Fruit fly (Drosophila melanogaster) whole organism, prepupa: ENCODE measurements around the gene CG43702.

Experiments used
- CG10631 ChIP-seq: fragments of 200-800 bp; sonication (Bioruptor generic); optimal IDR thresholded peaks from 2 replicates; lab custom pipeline; 2016; ENCODE audit warnings: missing biosample characterization, missing genetic modification characterization
- CG10669 ChIP-seq: fragments of 200-800 bp; sonication (Bioruptor generic); optimal IDR thresholded peaks from 3 replicates; lab custom pipeline; 2018; ENCODE audit warnings: missing biosample characterization, mild to moderate bottlenecking, missing genetic modification characterization, moderate library complexity
- CG11762 ChIP-seq: fragments of 200-800 bp; sonication (Bioruptor generic); optimal IDR thresholded peaks from 3 replicates; lab custom pipeline; 2016; ENCODE audit warnings: missing biosample characterization, missing genetic modification characterization; ENCODE audit not compliant: insufficient read depth
- CG11902 ChIP-seq: fragments of 200-800 bp; sonication (Bioruptor generic); optimal IDR thresholded peaks from 3 replicates; lab custom pipeline; 2016; ENCODE audit warnings: missing biosample characterization, missing genetic modification characterization
- CG15336 ChIP-seq: fragments of 200-800 bp; sonication (Bioruptor generic); IDR thresholded peaks from 2 replicates; pipeline ENCODE4 v1.3.6; 2022; ENCODE audit warnings: missing biosample characterization, missing genetic modification characterization
- CG1621 ChIP-seq: fragments of 200-800 bp; sonication (Bioruptor generic); optimal IDR thresholded peaks from 3 replicates; lab custom pipeline; 2018; ENCODE audit warnings: missing biosample characterization, mild to moderate bottlenecking, missing genetic modification characterization
- CG16779 ChIP-seq: fragments of 200-800 bp; sonication (Bioruptor generic); optimal IDR thresholded peaks from 3 replicates; lab custom pipeline; 2017; ENCODE audit warnings: missing biosample characterization, mild to moderate bottlenecking, missing genetic modification characterization
- CG3032 ChIP-seq: fragments of 200-800 bp; optimal IDR thresholded peaks from 2 replicates; lab custom pipeline; 2019; ENCODE audit warnings: missing biosample characterization, mild to moderate bottlenecking, missing genetic modification characterization, moderate library complexity
- CG32006 ChIP-seq: fragments of 200-800 bp; sonication (Bioruptor generic); optimal IDR thresholded peaks from 3 replicates; lab custom pipeline; 2017; ENCODE audit warnings: missing biosample characterization, mild to moderate bottlenecking, missing genetic modification characterization
- CG34406 ChIP-seq: fragments of 200-800 bp; sonication (Bioruptor generic); optimal IDR thresholded peaks from 3 replicates; lab custom pipeline; 2016; ENCODE audit warnings: missing biosample characterization, missing genetic modification characterization
- CG6792 ChIP-seq: fragments of 200-800 bp; sonication (Bioruptor generic); optimal IDR thresholded peaks from 3 replicates; lab custom pipeline; 2016; ENCODE audit warnings: missing biosample characterization, missing genetic modification characterization
- CG6808 ChIP-seq: fragments of 200-800 bp; sonication (Bioruptor generic); optimal IDR thresholded peaks from 3 replicates; lab custom pipeline; 2017; ENCODE audit warnings: missing biosample characterization, missing genetic modification characterization, mild to moderate bottlenecking, moderate library complexity, missing genetic modification reagents
- CG7368 ChIP-seq: fragments of 200-800 bp; sonication (Bioruptor generic); optimal IDR thresholded peaks from 3 replicates; lab custom pipeline; 2016; ENCODE audit warnings: missing biosample characterization, missing genetic modification characterization
- CG8119 ChIP-seq: fragments of 200-800 bp; sonication (Bioruptor generic); IDR thresholded peaks from 3 replicates; pipeline ENCODE4 v1.3.6; 2022; ENCODE audit warnings: missing biosample characterization, missing genetic modification characterization
- CG8319 ChIP-seq: fragments of 200-800 bp; sonication (Bioruptor generic); optimal IDR thresholded peaks from 3 replicates; lab custom pipeline; 2016; ENCODE audit warnings: missing biosample characterization, missing genetic modification characterization
- CG9139 ChIP-seq: fragments of 200-800 bp; sonication (Bioruptor generic); optimal IDR thresholded peaks from 3 replicates; lab custom pipeline; 2017; ENCODE audit warnings: missing biosample characterization, mild to moderate bottlenecking, missing genetic modification characterization
- Eip75B ChIP-seq: fragments of 200-800 bp; sonication (Bioruptor generic); optimal IDR thresholded peaks from 3 replicates; lab custom pipeline; 2016; ENCODE audit warnings: missing biosample characterization, missing genetic modification characterization
- Eip78C ChIP-seq: fragments of 200-800 bp; sonication (Bioruptor generic); peaks from one replicate; lab custom pipeline; 2016; ENCODE audit warnings: missing biosample characterization, missing genetic modification characterization
- Ets21C ChIP-seq: fragments of 200-800 bp; sonication (Bioruptor generic); optimal IDR thresholded peaks from 3 replicates; lab custom pipeline; 2016; ENCODE audit warnings: missing biosample characterization, missing genetic modification characterization
- Ets96B ChIP-seq: fragments of 200-800 bp; optimal IDR thresholded peaks from 2 replicates; lab custom pipeline; 2019; ENCODE audit warnings: missing biosample characterization, mild to moderate bottlenecking, missing genetic modification characterization, moderate library complexity
- Gug ChIP-seq: fragments of 200-800 bp; sonication (Bioruptor generic); IDR thresholded peaks from 2 replicates; pipeline ENCODE4 v1.3.6; 2022; ENCODE audit warnings: missing biosample characterization, missing genetic modification characterization
- Hr38 ChIP-seq: sonication (Bioruptor generic); optimal IDR thresholded peaks from 2 replicates; lab custom pipeline; 2016; ENCODE audit warnings: missing biosample characterization, missing genetic modification characterization
- Hr39 ChIP-seq: fragments of 200-800 bp; sonication (Bioruptor generic); optimal IDR thresholded peaks from 2 replicates; lab custom pipeline; 2016; ENCODE audit warnings: missing biosample characterization, missing genetic modification characterization
- Hr4 ChIP-seq: fragments of 200-800 bp; sonication (Bioruptor generic); optimal IDR thresholded peaks from 3 replicates; lab custom pipeline; 2016; ENCODE audit warnings: missing biosample characterization, missing genetic modification characterization
- Met ChIP-seq: fragments of 200-800 bp; sonication (Bioruptor generic); optimal IDR thresholded peaks from 3 replicates; lab custom pipeline; 2016; ENCODE audit warnings: missing biosample characterization, missing genetic modification characterization
- OdsH ChIP-seq: fragments of 200-800 bp; sonication (Bioruptor generic); optimal IDR thresholded peaks from 3 replicates; lab custom pipeline; 2016; ENCODE audit warnings: missing biosample characterization, missing genetic modification characterization
- Sox102F ChIP-seq: fragments of 200-800 bp; sonication (Bioruptor generic); optimal IDR thresholded peaks from 2 replicates; lab custom pipeline; 2016; ENCODE audit warnings: missing biosample characterization, mild to moderate bottlenecking, missing genetic modification characterization
- Sox14 ChIP-seq: fragments of 200-800 bp; sonication (Bioruptor generic); optimal IDR thresholded peaks from 3 replicates; lab custom pipeline; 2016; ENCODE audit warnings: missing biosample characterization, missing genetic modification characterization
- achi ChIP-seq: fragments of 200-800 bp; sonication (Bioruptor generic); optimal IDR thresholded peaks from 3 replicates; lab custom pipeline; 2016; ENCODE audit warnings: missing biosample characterization, missing genetic modification characterization
- acj6 ChIP-seq: fragments of 200-800 bp; sonication (Bioruptor generic); optimal IDR thresholded peaks from 3 replicates; lab custom pipeline; 2016; ENCODE audit warnings: missing biosample characterization, missing genetic modification characterization
- cyc ChIP-seq: fragments of 200-800 bp; sonication (Bioruptor generic); optimal IDR thresholded peaks from 3 replicates; lab custom pipeline; 2016; ENCODE audit warnings: missing biosample characterization, missing genetic modification characterization
- dsx ChIP-seq: fragments of 200-800 bp; optimal IDR thresholded peaks from 3 replicates; lab custom pipeline; 2019; ENCODE audit warnings: missing biosample characterization, mild to moderate bottlenecking, missing genetic modification characterization, moderate library complexity; ENCODE audit not compliant: poor library complexity, severe bottlenecking
- eg ChIP-seq: fragments of 200-800 bp; sonication (Bioruptor generic); IDR thresholded peaks from 3 replicates; pipeline ENCODE4 v1.3.6; 2022; ENCODE audit warnings: missing biosample characterization, missing genetic modification characterization
- fd85E ChIP-seq: fragments of 200-800 bp; sonication (Bioruptor generic); optimal IDR thresholded peaks from 3 replicates; lab custom pipeline; 2016; ENCODE audit warnings: missing biosample characterization, missing genetic modification characterization
- net ChIP-seq: fragments of 200-800 bp; sonication (Bioruptor generic); optimal IDR thresholded peaks from 3 replicates; lab custom pipeline; 2016; ENCODE audit warnings: missing biosample characterization, missing genetic modification characterization
- pdm3 ChIP-seq: fragments of 200-800 bp; sonication (Bioruptor generic); optimal IDR thresholded peaks from 3 replicates; lab custom pipeline; 2016; ENCODE audit warnings: missing biosample characterization, missing genetic modification characterization
- salr ChIP-seq, 2 experiments: fragments of 200-800 bp; sonication (Bioruptor generic); optimal IDR thresholded peaks; 3 replicates each; lab custom pipeline; 2016 to 2018; ENCODE audit warnings: missing biosample characterization in 2 of 2, missing genetic modification characterization in 2 of 2, mild to moderate bottlenecking in 1 of 2
- spab ChIP-seq: fragments of 200-800 bp; sonication (Bioruptor generic); optimal IDR thresholded peaks from 2 replicates; lab custom pipeline; 2017; ENCODE audit warnings: missing biosample characterization, mild to moderate bottlenecking, missing genetic modification characterization, missing genetic modification reagents
- svp ChIP-seq: fragments of 200-800 bp; sonication (Bioruptor generic); peaks from one replicate; lab custom pipeline; 2016; ENCODE audit warnings: missing biosample characterization, missing genetic modification characterization
- vri ChIP-seq: fragments of 200-800 bp; sonication (Bioruptor generic); optimal IDR thresholded peaks from 3 replicates; lab custom pipeline; 2016; ENCODE audit warnings: missing biosample characterization, mild to moderate bottlenecking, missing genetic modification characterization

Gene CG43702

dm6 chr3L:21267862-21268385 lies 30.6 kb upstream of the CG43702 start, which contains the start of gene CG9391:
Gene CG9391, minus strand, starts transcription at chr3L:21268335.
- no peak for TF ChIP-seq CG8319 (GFP tag; lab: Kevin White, UChicago)
- peak; percentile 57 for TF ChIP-seq svp (GFP tag; lab: Kevin White, UChicago)
- no peak for TF ChIP-seq achi

- no peak for TF ChIP-seq CG15336 (GFP tag; lab: Robert Waterston, UW)
- TF ChIP-seq Ets21C (GFP tag; lab: Kevin White, UChicago) = no peak
- TF ChIP-seq Hr38 (GFP tag; lab: Kevin White, UChicago) = no peak
- TF ChIP-seq eg (GFP tag; lab: Robert Waterston, UW) = no peak
- no peak for TF ChIP-seq dsx
- no peak for TF ChIP-seq acj6 (GFP tag; lab: Kevin White, UChicago)
- no peak for TF ChIP-seq CG9139
- TF ChIP-seq CG1621 (tag; lab: Kevin White, UChicago) = no peak
- TF ChIP-seq CG8119 (GFP tag; lab: Robert Waterston, UW) = no peak
- TF ChIP-seq pdm3 (GFP tag; lab: Kevin White, UChicago) = no peak
- TF ChIP-seq fd85E (GFP tag; lab: Kevin White, UChicago) = no peak
- no peak for TF ChIP-seq Met (GFP tag; lab: Kevin White, UChicago)
- TF ChIP-seq CG10669 (GFP tag; lab: Kevin White, UChicago) = no peak
- TF ChIP-seq spab (GFP tag; lab: Kevin White, UChicago) = no peak
These were observed 28.0 kb upstream of the CG43702 start, which contains the start of gene CG9389 for dm6 chr3L:21270480-21270879. Gene CG9389, minus strand, starts transcription at chr3L:21270580.

- TF ChIP-seq Sox14 (GFP tag; lab: Kevin White, UChicago) = no peak
- TF ChIP-seq svp (GFP tag; lab: Kevin White, UChicago) = peak; percentile 95
These were observed 25.0 kb upstream of the CG43702 start for dm6 chr3L:21273504-21273903.

dm6 chr3L:21275921-21276295 lies 22.6 kb upstream of the CG43702 start:
- TF ChIP-seq CG6808 (GFP tag; lab: Kevin White, UChicago) (no peak), CG6792 (GFP tag; lab: Kevin White, UChicago) (no peak), svp (GFP tag; lab: Kevin White, UChicago) (peak; percentile 69), spab (GFP tag; lab: Kevin White, UChicago) (no peak)

dm6 chr3L:21276296-21277257 lies 21.9 kb upstream of the CG43702 start:
- TF ChIP-seq CG32006 (GFP tag; lab: Kevin White, UChicago) (no peak), Sox14 (GFP tag; lab: Kevin White, UChicago) (peak; percentile 28), Hr39 (GFP tag; lab: Kevin White, UChicago) (peak; percentile 62), CG34406 (GFP tag; lab: Kevin White, UChicago) (peak; percentile 13), net (GFP tag; lab: Kevin White, UChicago) (no peak), Hr4 (no peak), CG7368 (GFP tag; lab: Kevin White, UChicago) (no peak), Hr38 (GFP tag; lab: Kevin White, UChicago) (no peak), Eip75B (GFP tag; lab: Kevin White, UChicago) (peak; percentile 52), CG3032 (tag; lab: Kevin White, UChicago) (peak; percentile 10), CG8119 (GFP tag; lab: Robert Waterston, UW) (no peak), CG10631 (GFP tag; lab: Kevin White, UChicago) (peak; percentile 43), CG11762 (GFP tag; lab: Kevin White, UChicago) (no peak), OdsH (GFP tag; lab: Kevin White, UChicago) (peak; percentile 7), cyc (peak; percentile 54), achi (peak; percentile 28), Sox102F (peak; percentile 41), fd85E (GFP tag; lab: Kevin White, UChicago) (no peak), CG11902 (GFP tag; lab: Kevin White, UChicago) (peak; percentile 1), eg (GFP tag; lab: Robert Waterston, UW) (peak; percentile 42; the same call in 1 of the 3 replicates), Ets96B (tag; lab: Kevin White, UChicago) (no peak), salr (GFP tag; optimal IDR thresholded peaks at IDR 0.05; lab: Kevin White, UChicago) (no peak), Gug (no peak), Eip78C (GFP tag; lab: Kevin White, UChicago) (peak; percentile 95), CG1621 (tag; lab: Kevin White, UChicago) (no peak), CG15336 (GFP tag; lab: Robert Waterston, UW) (no peak), vri (GFP tag; lab: Kevin White, UChicago) (no peak), pdm3 (GFP tag; lab: Kevin White, UChicago) (peak; percentile 45), CG16779 (tag; lab: Kevin White, UChicago) (no peak)
